Worm (Caenorhabditis elegans) whole organism, L4 larva: ENCODE data around the gene F56C9.10.

Experiments
- F10B5.3 ChIP-seq: sonication (generic microtip); optimal IDR thresholded peaks from 2 replicates; lab custom pipeline; 2016; ENCODE audit warnings: mild to moderate bottlenecking, missing genetic modification characterization, missing compliant biosample characterization
- F26F4.8 ChIP-seq: fragments of 200-800 bp; sonication (Bioruptor generic); conservative IDR thresholded peaks from 2 replicates; pipeline ENCODE4 v1.3.6; 2022; ENCODE audit warnings: missing genetic modification characterization, missing compliant biosample characterization
- F37D6.2 ChIP-seq: sonication (generic microtip); optimal IDR thresholded peaks from 2 replicates; lab custom pipeline; 2016; ENCODE audit warnings: mild to moderate bottlenecking, missing genetic modification characterization, missing compliant biosample characterization
- Y105C5A.15 ChIP-seq: fragments of 200-800 bp; sonication (Bioruptor generic); IDR thresholded peaks from 2 replicates; pipeline ENCODE4 v1.3.6; 2022; ENCODE audit warnings: missing genetic modification characterization, missing compliant biosample characterization
- Y48G9A.11 ChIP-seq: fragments of 200-800 bp; sonication (Bioruptor generic); IDR thresholded peaks from 2 replicates; pipeline ENCODE4 v1.3.6; 2022; ENCODE audit warnings: missing genetic modification reagents, missing genetic modification characterization, missing compliant biosample characterization
- Y75B8A.6 ChIP-seq: fragments of 200-800 bp; sonication (Bioruptor generic); IDR thresholded peaks from 2 replicates; pipeline ENCODE4 v1.3.6; 2022; ENCODE audit warnings: missing genetic modification reagents, missing genetic modification characterization, missing compliant biosample characterization
- aha-1 ChIP-seq: fragments of 150-350 bp; peaks from one replicate; lab custom pipeline; 2014; ENCODE audit warnings: missing biosample characterization, missing genetic modification characterization
- ama-1 ChIP-seq: fragments of 150-350 bp; optimal IDR thresholded peaks from 2 replicates; lab custom pipeline; 2014; ENCODE audit warnings: inconsistent platforms, mixed read lengths
- arid-1 ChIP-seq: fragments of 200-800 bp; sonication (Bioruptor generic); conservative IDR thresholded peaks from 2 replicates; pipeline ENCODE4 v1.3.6; 2022; ENCODE audit warnings: missing genetic modification reagents, missing genetic modification characterization, missing compliant biosample characterization
- attf-4 ChIP-seq: sonication (generic microtip); optimal IDR thresholded peaks from 3 replicates; lab custom pipeline; 2017; ENCODE audit warnings: missing biosample characterization, missing genetic modification characterization
- ceh-28 ChIP-seq: fragments of 150-350 bp; optimal IDR thresholded peaks from 2 replicates; lab custom pipeline; 2014; ENCODE audit warnings: missing biosample characterization, missing genetic modification reagents, missing genetic modification characterization
- ceh-32 ChIP-seq: sonication (generic microtip); optimal IDR thresholded peaks from 2 replicates; lab custom pipeline; 2016; ENCODE audit warnings: mild to moderate bottlenecking, missing genetic modification characterization, missing compliant biosample characterization; ENCODE audit not compliant: poor library complexity
- daf-19 ChIP-seq: fragments of 200-800 bp; sonication (Bioruptor generic); conservative IDR thresholded peaks from 2 replicates; pipeline ENCODE4 v1.3.6; 2022; ENCODE audit warnings: missing genetic modification characterization, missing compliant biosample characterization
- daf-8 ChIP-seq: fragments of 200-800 bp; sonication (Bioruptor generic); IDR thresholded peaks from 2 replicates; pipeline ENCODE4 v1.3.6; 2022; ENCODE audit warnings: missing genetic modification characterization, missing compliant biosample characterization
- dmd-9 ChIP-seq: fragments of 200-800 bp; sonication (Bioruptor generic); IDR thresholded peaks from 2 replicates; pipeline ENCODE4 v1.3.6; 2022; ENCODE audit warnings: missing genetic modification reagents, missing genetic modification characterization, missing compliant biosample characterization
- dpl-1 ChIP-seq: fragments of 150-350 bp; optimal IDR thresholded peaks from 2 replicates; lab custom pipeline; 2014; ENCODE audit warnings: missing biosample characterization, missing genetic modification reagents, missing genetic modification characterization
- fkh-10 ChIP-seq: fragments of 150-350 bp; optimal IDR thresholded peaks from 2 replicates; lab custom pipeline; 2014; ENCODE audit warnings: missing biosample characterization, missing genetic modification reagents, missing genetic modification characterization
- fos-1 ChIP-seq: fragments of 150-350 bp; optimal IDR thresholded peaks from 2 replicates; lab custom pipeline; 2014; ENCODE audit warnings: missing biosample characterization, missing genetic modification characterization
- gei-8 ChIP-seq: fragments of 200-800 bp; sonication (Bioruptor generic); optimal IDR thresholded peaks from 2 replicates; lab custom pipeline; 2018; ENCODE audit warnings: mild to moderate bottlenecking, missing genetic modification characterization, missing compliant biosample characterization
- hlh-11 ChIP-seq: fragments of 200-800 bp; sonication (Bioruptor generic); optimal IDR thresholded peaks from 2 replicates; lab custom pipeline; 2018; ENCODE audit warnings: mild to moderate bottlenecking, missing genetic modification characterization, missing compliant biosample characterization
- hmg-1.1 ChIP-seq: fragments of 200-800 bp; sonication (Bioruptor generic); IDR thresholded peaks from 2 replicates; pipeline ENCODE4 v1.3.6; 2022; ENCODE audit warnings: missing genetic modification reagents, missing genetic modification characterization, missing compliant biosample characterization
- lim-7 ChIP-seq: fragments of 200-800 bp; sonication (Bioruptor generic); IDR thresholded peaks from 2 replicates; pipeline ENCODE4 v1.3.6; 2022; ENCODE audit warnings: missing genetic modification characterization, missing compliant biosample characterization
- lin-29 ChIP-seq: fragments of 200-800 bp; sonication (Bioruptor generic); IDR thresholded peaks from 2 replicates; pipeline ENCODE4 v1.3.6; 2022; ENCODE audit warnings: missing genetic modification reagents, missing genetic modification characterization, missing compliant biosample characterization
- madf-5 ChIP-seq, 2 experiments: fragments of 200-800 bp; sonication (Bioruptor generic); IDR thresholded peaks; 2 replicates each; pipeline ENCODE4 v1.3.6; 2022; ENCODE audit warnings: missing compliant biosample characterization in 2 of 2, missing genetic modification characterization in 2 of 2
- madf-9 ChIP-seq: fragments of 200-800 bp; sonication (Bioruptor generic); conservative IDR thresholded peaks from 2 replicates; pipeline ENCODE4 v1.3.6; 2022; ENCODE audit warnings: missing genetic modification reagents, missing genetic modification characterization, missing compliant biosample characterization
- mdl-1 ChIP-seq, 2 experiments: fragments of 150-350 bp in 1 of 2; sonication (generic microtip) in 1 of 2; optimal IDR thresholded peaks; 2 replicates each; lab custom pipeline; 2014 to 2017; ENCODE audit warnings: missing biosample characterization in 2 of 2, missing genetic modification characterization in 2 of 2
- mes-2 ChIP-seq: sonication (generic microtip); optimal IDR thresholded peaks from 2 replicates; lab custom pipeline; 2016; ENCODE audit warnings: missing genotype, mild to moderate bottlenecking, missing genetic modification characterization, missing compliant biosample characterization; ENCODE audit not compliant: poor library complexity, severe bottlenecking
- mxl-3 ChIP-seq: fragments of 200-800 bp; sonication (Bioruptor generic); optimal IDR thresholded peaks from 2 replicates; lab custom pipeline; 2018; ENCODE audit warnings: mild to moderate bottlenecking, missing genetic modification characterization, missing compliant biosample characterization
- nhr-237 ChIP-seq: sonication (generic microtip); optimal IDR thresholded peaks from 2 replicates; lab custom pipeline; 2017; ENCODE audit warnings: missing biosample characterization, missing genetic modification characterization
- nhr-25 ChIP-seq: sonication (generic microtip); optimal IDR thresholded peaks from 2 replicates; lab custom pipeline; 2017; ENCODE audit warnings: missing genetic modification characterization, mild to moderate bottlenecking, missing compliant biosample characterization, antibody characterized with exemption, moderate library complexity, borderline replicate concordance; ENCODE audit not compliant: insufficient read depth
- nhr-28 ChIP-seq: fragments of 150-350 bp; optimal IDR thresholded peaks from 2 replicates; lab custom pipeline; 2014; ENCODE audit warnings: missing biosample characterization, missing genetic modification characterization
- pqm-1 ChIP-seq: sonication (generic microtip); optimal IDR thresholded peaks from 2 replicates; lab custom pipeline; 2017; ENCODE audit warnings: missing biosample characterization, missing genetic modification characterization
- rbr-2 ChIP-seq: sonication (generic microtip); optimal IDR thresholded peaks from 2 replicates; lab custom pipeline; 2016; ENCODE audit warnings: missing genotype, missing genetic modification characterization, missing compliant biosample characterization
- sdz-12 ChIP-seq: fragments of 200-800 bp; sonication (Bioruptor generic); optimal IDR thresholded peaks from 2 replicates; lab custom pipeline; 2018; ENCODE audit warnings: mild to moderate bottlenecking, missing genetic modification characterization, missing compliant biosample characterization
- set-16 ChIP-seq: fragments of 200-800 bp; sonication (Bioruptor generic); IDR thresholded peaks from 2 replicates; pipeline ENCODE4 v1.3.6; 2022; ENCODE audit warnings: missing genetic modification reagents, missing genetic modification characterization, missing compliant biosample characterization
- skn-1 ChIP-seq: fragments of 150-350 bp; optimal IDR thresholded peaks from 2 replicates; lab custom pipeline; 2014; ENCODE audit warnings: missing biosample characterization, missing genetic modification characterization
- snpc-1.2 ChIP-seq: fragments of 200-800 bp; sonication (Bioruptor generic); IDR thresholded peaks from 2 replicates; pipeline ENCODE4 v1.3.6; 2022; ENCODE audit warnings: missing genetic modification reagents, missing genetic modification characterization, missing compliant biosample characterization
- snpc-4 ChIP-seq: fragments of 150-350 bp; optimal IDR thresholded peaks from 2 replicates; lab custom pipeline; 2014; ENCODE audit warnings: missing biosample characterization, missing genetic modification characterization
- spr-1 ChIP-seq: sonication (generic microtip); optimal IDR thresholded peaks from 2 replicates; lab custom pipeline; 2016; ENCODE audit warnings: mild to moderate bottlenecking, missing genetic modification characterization, missing compliant biosample characterization
- spr-3 ChIP-seq: fragments of 200-800 bp; sonication (Bioruptor generic); optimal IDR thresholded peaks from 2 replicates; lab custom pipeline; 2018; ENCODE audit warnings: mild to moderate bottlenecking, missing genetic modification characterization, missing compliant biosample characterization
- unc-62 ChIP-seq, 3 experiments: fragments of 150-350 bp in 1 of 3; sonication (generic microtip); optimal IDR thresholded peaks in 2 of 3; peaks in 1 of 3; 1 replicate in 1 of 3; 2 replicates in 2 of 3; lab custom pipeline; 2014 to 2017; ENCODE audit warnings: missing biosample characterization in 3 of 3, missing genetic modification characterization in 3 of 3, missing genetic modification reagents in 3 of 3, missing genotype in 1 of 3
- zip-11 ChIP-seq: fragments of 200-800 bp; sonication (Bioruptor generic); IDR thresholded peaks from 2 replicates; pipeline ENCODE4 v1.3.6; 2022; ENCODE audit warnings: missing genetic modification characterization, missing compliant biosample characterization
- ztf-7 ChIP-seq: fragments of 150-350 bp; optimal IDR thresholded peaks from 2 replicates; lab custom pipeline; 2014; ENCODE audit warnings: missing biosample characterization, missing genetic modification characterization

Gene F56C9.10

DNA sequence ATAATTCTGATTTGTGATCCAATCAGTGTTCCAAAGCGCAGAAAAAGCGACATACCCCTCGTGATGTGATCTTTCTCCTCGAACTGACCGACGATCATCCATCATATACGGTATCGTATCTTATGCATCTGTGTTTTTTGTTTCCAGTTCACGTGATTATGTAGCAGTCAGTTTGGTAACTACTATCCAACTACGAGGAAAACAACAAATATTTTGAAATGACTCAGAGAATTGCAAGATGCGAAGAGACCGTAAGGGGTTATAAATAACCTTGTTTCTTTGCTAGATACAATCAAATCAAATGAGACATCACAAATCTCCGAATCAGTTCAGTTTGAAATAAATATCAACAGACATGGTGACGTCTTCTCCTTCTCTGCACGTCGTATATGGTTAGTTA is 34.9 kb downstream of the F56C9.10 start (continued):
- peak in 1 of 2 experiments; percentile 97 for TF ChIP-seq unc-62 (GFP tag; optimal IDR thresholded peaks at IDR 0.05 in 1 of 2; lab: Kevin White, UChicago)
- TF ChIP-seq unc-62 (tag; optimal IDR thresholded peaks at IDR 0.05; lab: Kevin White, UChicago) = no peak
- TF ChIP-seq attf-4 (tag; lab: Kevin White, UChicago) = no peak
- no peak for TF ChIP-seq Y75B8A.6 (GFP tag; lab: Robert Waterston, UW)

DNA sequence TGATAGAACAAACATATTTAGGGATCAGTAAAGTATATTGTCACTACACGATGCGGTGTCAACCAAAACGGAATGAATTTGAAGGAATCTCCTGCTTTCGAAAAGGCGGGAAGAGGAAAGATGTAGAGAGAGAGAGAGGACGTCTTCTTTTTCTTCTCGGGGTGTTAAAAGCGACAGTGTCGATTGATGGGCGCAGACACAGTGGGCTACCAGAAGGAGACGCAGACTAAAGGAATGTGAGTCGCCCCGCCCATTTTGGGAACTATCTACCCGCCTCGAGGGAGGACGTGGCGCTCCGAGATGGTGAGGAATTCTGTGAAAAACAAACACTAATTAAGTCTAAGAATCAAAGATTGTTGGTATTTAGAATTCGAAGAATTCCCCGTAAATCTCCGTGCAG is 35.6 kb downstream of the F56C9.10 start, which contains the start of the genes B0361.14 and B0361.9:
TSS of gene B0361.14 (minus strand) at position 66 of the 400 bp plus-strand sequence.
TSS of gene B0361.9 (minus strand) at position 166 of the 400 bp plus-strand sequence.
- TF ChIP-seq attf-4 (tag; lab: Kevin White, UChicago) = no peak
- TF ChIP-seq hmg-1.1 (GFP tag; lab: Robert Waterston, UW) = 0 out of 2 replicates have a peak, but pooled peaks have one; percentile 19
- no peak for TF ChIP-seq Y105C5A.15 (GFP tag; lab: Robert Waterston, UW)
- no peak for TF ChIP-seq ztf-7
- peak; percentile 11 for TF ChIP-seq mxl-3
- no peak for TF ChIP-seq snpc-4 (tag; lab: Kevin White, UChicago)
- no peak for TF ChIP-seq unc-62 (GFP tag; optimal IDR thresholded peaks at IDR 0.05 in 1 of 2; lab: Kevin White, UChicago)
- no peak for TF ChIP-seq unc-62 (tag; optimal IDR thresholded peaks at IDR 0.05; lab: Kevin White, UChicago)
- TF ChIP-seq dmd-9 (GFP tag; lab: Robert Waterston, UW) = no peak
- peak; percentile 71 for TF ChIP-seq aha-1 (tag; lab: Kevin White, UChicago)
- TF ChIP-seq mes-2 (tag; lab: Kevin White, UChicago) = peak; percentile 27
- TF ChIP-seq mdl-1 (tag; optimal IDR thresholded peaks at IDR 0.05; lab: Kevin White, UChicago) = peak in 1 of 2 experiments; percentile 14
- peak; percentile 27 for TF ChIP-seq nhr-28
- peak; percentile 80 for TF ChIP-seq nhr-25 (tag; lab: Kevin White, UChicago)

DNA sequence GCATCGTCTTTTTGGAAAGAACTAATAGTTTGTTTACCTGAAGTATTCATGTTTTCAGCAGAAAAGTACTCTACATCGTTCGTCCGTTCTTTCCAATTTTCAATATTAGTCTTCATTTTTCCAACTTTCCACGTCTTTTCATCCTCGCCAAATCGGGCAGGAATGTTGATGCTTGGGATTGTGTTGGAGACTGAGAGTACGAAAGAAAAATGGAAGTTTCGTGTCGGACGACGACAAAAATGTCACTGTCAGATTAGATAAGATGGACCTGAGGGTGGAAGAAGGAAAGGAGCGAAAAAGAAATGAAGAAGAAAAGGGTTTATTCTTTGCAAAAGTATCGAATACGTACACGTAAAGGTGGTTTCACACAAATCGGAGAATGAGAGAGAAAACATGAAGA is 37.1 kb downstream of the F56C9.10 start:
- TF ChIP-seq Y75B8A.6 (GFP tag; lab: Robert Waterston, UW) (no peak), ama-1 (lab: Kevin White, UChicago) (peak; percentile 78)
- TF ChIP-seq, all 104 proteins: peak for 1

- TF ChIP-seq Y75B8A.6 (GFP tag; lab: Robert Waterston, UW) (no peak), lin-29 (GFP tag; lab: Robert Waterston, UW) (no peak), gei-8 (GFP tag; lab: Kevin White, UChicago) (no peak), dpl-1 (GFP tag; lab: Kevin White, UChicago) (no peak), F10B5.3 (tag; lab: Kevin White, UChicago) (no peak), F26F4.8 (GFP tag; lab: Robert Waterston, UW) (no peak), sdz-12 (GFP tag; lab: Kevin White, UChicago) (no peak), fos-1 (no peak), fkh-10 (no peak), daf-19 (GFP tag; lab: Robert Waterston, UW) (no peak), snpc-1.2 (GFP tag; lab: Robert Waterston, UW) (no peak), arid-1 (no peak), ceh-28 (no peak), zip-11 (no peak), hlh-11 (tag; lab: Kevin White, UChicago) (peak; percentile 10), nhr-28 (peak; percentile 14), madf-9 (no peak), aha-1 (tag; lab: Kevin White, UChicago) (no peak), pqm-1 (tag; lab: Kevin White, UChicago) (no peak), daf-8 (GFP tag; lab: Robert Waterston, UW) (no peak), ceh-32 (tag; lab: Kevin White, UChicago) (no peak), F37D6.2 (tag; lab: Kevin White, UChicago) (no peak), lim-7 (GFP tag; lab: Robert Waterston, UW) (no peak), set-16 (GFP tag; lab: Robert Waterston, UW) (no peak), skn-1 (tag; lab: Kevin White, UChicago) (no peak), nhr-237 (tag; lab: Kevin White, UChicago) (no peak), mes-2 (tag; lab: Kevin White, UChicago) (peak; percentile 18), madf-5 (GFP tag; IDR thresholded peaks at IDR 0.05; lab: Robert Waterston, UW) (no peak), hmg-1.1 (GFP tag; lab: Robert Waterston, UW) (no peak), spr-1 (tag; lab: Kevin White, UChicago) (no peak), spr-3 (no peak), Y48G9A.11 (GFP tag; lab: Robert Waterston, UW) (no peak), rbr-2 (tag; lab: Kevin White, UChicago) (no peak), ama-1 (lab: Kevin White, UChicago) (no peak)
Measured at ce11 chrIII:7297045-7297680, 38.0 kb downstream of the F56C9.10 start.
